Worm (Caenorhabditis elegans): ENCODE results near the gene trx-5.
A peak's percentile ranks its signal among the peaks of the same experiment; 100 is the strongest.

- TF ChIP-seq snpc-4 (tag; optimal IDR thresholded peaks at IDR 0.05) (no peak), unc-62 (GFP tag; optimal IDR thresholded peaks at IDR 0.05) (peak; percentile 18), pha-4 (tag; optimal IDR thresholded peaks at IDR 0.05) (no peak), ces-1 (GFP tag; optimal IDR thresholded peaks at IDR 0.05) (no peak)
Observed at ce11 chrV:1572585-1572984, 38.4 kb upstream of the trx-5 start.

Measured in whole organism, mixed stage, embryonic.